Worm (Caenorhabditis elegans): ENCODE measurements around the gene Y53F4A.2.

Gene Y53F4A.2

ce11 chrII:14869644-14870043 is 7.3 kb downstream of the Y53F4A.2 start, which contains the start of gene R05H10.3:
Gene R05H10.3, plus strand, starts transcription at chrII:14869944.
- TF ChIP-seq cog-1 (tag; optimal IDR thresholded peaks at IDR 0.05) (no peak), ztf-23 (GFP tag; IDR thresholded peaks at IDR 0.05) (no peak), ztf-29 (GFP tag; IDR thresholded peaks at IDR 0.05) (no peak), tab-1 (GFP tag; IDR thresholded peaks at IDR 0.05) (no peak), flt-1 (GFP tag; IDR thresholded peaks at IDR 0.05) (no peak), T22C8.4 (GFP tag; IDR thresholded peaks at IDR 0.05) (no peak), ref-1 (GFP tag; conservative IDR thresholded peaks at IDR 0.05) (no peak), med-1 (GFP tag; optimal IDR thresholded peaks at IDR 0.05; ENCODE audit: insufficient read depth) (no peak), klf-2 (GFP tag; conservative IDR thresholded peaks at IDR 0.05) (no peak)

ce11 chrII:14867530-14867929 is 9.4 kb downstream of the Y53F4A.2 start:
- TF ChIP-seq tab-1 (GFP tag; IDR thresholded peaks at IDR 0.05): no peak
- no peak for TF ChIP-seq ztf-23 (GFP tag; IDR thresholded peaks at IDR 0.05)
- no peak for TF ChIP-seq ztf-29 (GFP tag; IDR thresholded peaks at IDR 0.05)
- TF ChIP-seq T22C8.4 (GFP tag; IDR thresholded peaks at IDR 0.05): no peak
- no peak for TF ChIP-seq flt-1 (GFP tag; IDR thresholded peaks at IDR 0.05)
- no peak for TF ChIP-seq klf-2 (GFP tag; conservative IDR thresholded peaks at IDR 0.05)
- no peak for TF ChIP-seq med-1 (GFP tag; optimal IDR thresholded peaks at IDR 0.05; ENCODE audit: insufficient read depth)
- TF ChIP-seq cog-1 (tag; optimal IDR thresholded peaks at IDR 0.05): no peak
- TF ChIP-seq ref-1 (GFP tag; conservative IDR thresholded peaks at IDR 0.05): no peak

ce11 chrII:14866668-14867067 is 10.3 kb downstream of the Y53F4A.2 start, which contains the start of gene gpx-2:
Gene gpx-2, plus strand, starts transcription at chrII:14866766.
- TF ChIP-seq ztf-29 (GFP tag; IDR thresholded peaks at IDR 0.05): no peak
- no peak for TF ChIP-seq ztf-23 (GFP tag; IDR thresholded peaks at IDR 0.05)
- no peak for TF ChIP-seq tab-1 (GFP tag; IDR thresholded peaks at IDR 0.05)
- no peak for TF ChIP-seq flt-1 (GFP tag; IDR thresholded peaks at IDR 0.05)
- no peak for TF ChIP-seq klf-2 (GFP tag; conservative IDR thresholded peaks at IDR 0.05)
- TF ChIP-seq T22C8.4 (GFP tag; IDR thresholded peaks at IDR 0.05): no peak
- TF ChIP-seq ref-1 (GFP tag; conservative IDR thresholded peaks at IDR 0.05): no peak
- TF ChIP-seq med-1 (GFP tag; optimal IDR thresholded peaks at IDR 0.05; ENCODE audit: insufficient read depth): no peak
- TF ChIP-seq cog-1 (tag; optimal IDR thresholded peaks at IDR 0.05): no peak

- TF ChIP-seq ztf-29 (GFP tag; IDR thresholded peaks at IDR 0.05) (no peak), med-1 (GFP tag; optimal IDR thresholded peaks at IDR 0.05; ENCODE audit: insufficient read depth) (no peak), tab-1 (GFP tag; IDR thresholded peaks at IDR 0.05) (no peak), flt-1 (GFP tag; IDR thresholded peaks at IDR 0.05) (no peak)
These were observed 10.8 kb downstream of the Y53F4A.2 start for ce11 chrII:14866156-14866555.

- TF ChIP-seq ztf-23 (GFP tag; IDR thresholded peaks at IDR 0.05) (peak; percentile 31; the same call in 1 of the 2 replicates), flt-1 (GFP tag; IDR thresholded peaks at IDR 0.05) (no peak)
These were observed 20.0 kb downstream of the Y53F4A.2 start, which contains the start of gene rbm-28 for ce11 chrII:14856922-14857321. Gene rbm-28, plus strand, starts transcription at chrII:14857259.

- TF ChIP-seq cog-1 (tag; optimal IDR thresholded peaks at IDR 0.05) (no peak), med-1 (GFP tag; optimal IDR thresholded peaks at IDR 0.05; ENCODE audit: insufficient read depth) (no peak), klf-2 (GFP tag; conservative IDR thresholded peaks at IDR 0.05) (no peak), ztf-29 (GFP tag; IDR thresholded peaks at IDR 0.05) (no peak), T22C8.4 (GFP tag; IDR thresholded peaks at IDR 0.05) (no peak), ref-1 (GFP tag; conservative IDR thresholded peaks at IDR 0.05) (no peak)
These were observed 21.7 kb downstream of the Y53F4A.2 start, which contains the start of gene R05H10.7 for ce11 chrII:14855229-14855628. Gene R05H10.7, plus strand, starts transcription at chrII:14855529.

- TF ChIP-seq tab-1 (GFP tag; IDR thresholded peaks at IDR 0.05): no peak
- TF ChIP-seq flt-1 (GFP tag; IDR thresholded peaks at IDR 0.05): no peak
- no peak for TF ChIP-seq klf-2 (GFP tag; conservative IDR thresholded peaks at IDR 0.05)
- no peak for TF ChIP-seq ztf-29 (GFP tag; IDR thresholded peaks at IDR 0.05)
- no peak for TF ChIP-seq ref-1 (GFP tag; conservative IDR thresholded peaks at IDR 0.05)
These were observed 25.5 kb downstream of the Y53F4A.2 start, which contains the start of gene R05H10.1 for ce11 chrII:14851483-14851882. Gene R05H10.1, plus strand, starts transcription at chrII:14851816.

- TF ChIP-seq cog-1 (tag; optimal IDR thresholded peaks at IDR 0.05): no peak
- no peak for TF ChIP-seq tab-1 (GFP tag; IDR thresholded peaks at IDR 0.05)
- TF ChIP-seq klf-2 (GFP tag; conservative IDR thresholded peaks at IDR 0.05): no peak
- TF ChIP-seq ztf-23 (GFP tag; IDR thresholded peaks at IDR 0.05): no peak
- TF ChIP-seq ref-1 (GFP tag; conservative IDR thresholded peaks at IDR 0.05): no peak
- no peak for TF ChIP-seq T22C8.4 (GFP tag; IDR thresholded peaks at IDR 0.05)
- no peak for TF ChIP-seq flt-1 (GFP tag; IDR thresholded peaks at IDR 0.05)
- TF ChIP-seq ztf-29 (GFP tag; IDR thresholded peaks at IDR 0.05): no peak
- no peak for TF ChIP-seq med-1 (GFP tag; optimal IDR thresholded peaks at IDR 0.05; ENCODE audit: insufficient read depth)
These were observed 27.1 kb downstream of the Y53F4A.2 start for ce11 chrII:14849897-14850296.

- TF ChIP-seq cog-1 (tag; optimal IDR thresholded peaks at IDR 0.05) (no peak), ztf-29 (GFP tag; IDR thresholded peaks at IDR 0.05) (no peak), ref-1 (GFP tag; conservative IDR thresholded peaks at IDR 0.05) (no peak), tab-1 (GFP tag; IDR thresholded peaks at IDR 0.05) (no peak), ztf-23 (GFP tag; IDR thresholded peaks at IDR 0.05) (no peak), flt-1 (GFP tag; IDR thresholded peaks at IDR 0.05) (no peak), klf-2 (GFP tag; conservative IDR thresholded peaks at IDR 0.05) (no peak), med-1 (GFP tag; optimal IDR thresholded peaks at IDR 0.05; ENCODE audit: insufficient read depth) (no peak), T22C8.4 (GFP tag; IDR thresholded peaks at IDR 0.05) (no peak)
These were observed 32.7 kb downstream of the Y53F4A.2 start for ce11 chrII:14844253-14844652.

ce11 chrII:14843016-14843415 is 33.9 kb downstream of the Y53F4A.2 start, which contains the start of gene cdh-7:
Gene cdh-7, plus strand, starts transcription at chrII:14843229.
- TF ChIP-seq klf-2 (GFP tag; conservative IDR thresholded peaks at IDR 0.05): no peak

- TF ChIP-seq tab-1 (GFP tag; IDR thresholded peaks at IDR 0.05): no peak
- no peak for TF ChIP-seq med-1 (GFP tag; optimal IDR thresholded peaks at IDR 0.05; ENCODE audit: insufficient read depth)
- no peak for TF ChIP-seq klf-2 (GFP tag; conservative IDR thresholded peaks at IDR 0.05)
- no peak for TF ChIP-seq cog-1 (tag; optimal IDR thresholded peaks at IDR 0.05)
- no peak for TF ChIP-seq ref-1 (GFP tag; conservative IDR thresholded peaks at IDR 0.05)
- no peak for TF ChIP-seq flt-1 (GFP tag; IDR thresholded peaks at IDR 0.05)
- no peak for TF ChIP-seq ztf-29 (GFP tag; IDR thresholded peaks at IDR 0.05)
- no peak for TF ChIP-seq ztf-23 (GFP tag; IDR thresholded peaks at IDR 0.05)
- no peak for TF ChIP-seq T22C8.4 (GFP tag; IDR thresholded peaks at IDR 0.05)
These were observed 35.7 kb downstream of the Y53F4A.2 start for ce11 chrII:14841253-14841652.

Measured in whole organism, midembryonic.